Fruit fly (Drosophila melanogaster): ENCODE measurements around the gene boss.

boss gene

DNA sequence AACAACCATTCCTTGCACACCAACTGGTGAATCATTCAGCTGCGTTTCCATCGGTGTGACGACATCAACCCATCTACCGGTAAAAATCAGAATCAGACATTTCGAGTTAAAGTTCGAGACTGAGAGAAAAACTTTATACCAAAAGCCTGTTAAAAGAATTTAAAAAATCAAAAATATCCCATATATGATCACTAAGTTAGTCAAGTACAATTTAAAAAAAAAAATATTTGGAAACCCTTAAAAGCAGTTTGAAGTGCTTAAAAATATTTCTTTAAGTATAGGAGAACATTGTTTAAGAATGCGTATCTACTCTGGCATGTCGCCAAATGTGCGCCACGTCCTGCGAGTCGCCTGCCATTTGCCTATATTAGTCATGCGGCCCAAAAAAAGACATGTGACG lies 6.7 kb downstream of the boss start (continued):
- peak; percentile 12 for TF ChIP-seq org-1 (GFP tag; optimal IDR thresholded peaks at IDR 0.05)
- TF ChIP-seq E2f1 (GFP tag; IDR thresholded peaks at IDR 0.05) = peak; percentile 27; the same call in 1 of the 2 replicates
- no peak for TF ChIP-seq jigr1 (GFP tag; IDR thresholded peaks at IDR 0.05)
- no peak for TF ChIP-seq cato (GFP tag; optimal IDR thresholded peaks at IDR 0.05; ENCODE audit: borderline replicate concordance)
- TF ChIP-seq gcm2 (GFP tag; optimal IDR thresholded peaks at IDR 0.05) = no peak
- TF ChIP-seq Antp (GFP tag; optimal IDR thresholded peaks at IDR 0.05) = no peak
- TF ChIP-seq sob (GFP tag; IDR thresholded peaks at IDR 0.05) = 0 out of 2 replicates have a peak, but pooled peaks have one; percentile 52
- no peak for TF ChIP-seq crp (GFP tag; optimal IDR thresholded peaks at IDR 0.05)
- TF ChIP-seq ato (GFP tag; IDR thresholded peaks at IDR 0.05; ENCODE audit: partially characterized antibody) = no peak
- peak; percentile 34 for TF ChIP-seq CG6813 (GFP tag; optimal IDR thresholded peaks at IDR 0.05)
- TF ChIP-seq CG2678 (tag; optimal IDR thresholded peaks at IDR 0.05) = peak; percentile 70
- TF ChIP-seq dpn (GFP tag; optimal IDR thresholded peaks at IDR 0.05) = peak in 1 of 2 experiments; percentile 7

DNA sequence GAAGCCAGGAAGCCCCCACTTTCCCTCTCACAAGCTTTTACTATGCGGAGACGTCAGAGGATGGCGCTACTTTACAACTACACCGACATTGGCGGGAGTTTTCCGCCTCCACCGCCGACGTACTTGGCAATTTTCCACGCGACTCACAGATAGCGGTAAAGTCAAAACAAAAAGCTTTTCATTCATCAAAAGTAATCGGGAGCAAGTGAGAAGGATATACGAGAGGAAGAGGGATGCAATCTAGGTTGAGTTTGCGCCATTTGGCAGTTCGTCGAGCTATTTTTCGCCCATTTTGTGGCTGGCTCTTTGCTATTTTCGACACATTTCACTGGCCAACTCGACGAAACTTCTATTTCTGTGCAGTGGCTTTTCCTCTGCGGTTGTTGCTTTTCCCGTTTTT lies 7.1 kb downstream of the boss start:
- TF ChIP-seq CG8089 (GFP tag; optimal IDR thresholded peaks at IDR 0.05) (no peak), slbo (GFP tag; IDR thresholded peaks at IDR 0.05) (no peak), Gug (GFP tag; IDR thresholded peaks at IDR 0.05) (no peak), Dip2 (GFP tag; IDR thresholded peaks at IDR 0.05) (peak; percentile 20; the same call in 1 of the 2 replicates), Ssrp (tag; optimal IDR thresholded peaks at IDR 0.05) (no peak), CG9876 (GFP tag; optimal IDR thresholded peaks at IDR 0.05) (no peak), dysf (GFP tag; IDR thresholded peaks at IDR 0.05) (no peak), CG9932 (GFP tag; IDR thresholded peaks at IDR 0.05) (0 out of 2 replicates have a peak, but pooled peaks have one; percentile 2), MESR4 (GFP tag; optimal IDR thresholded peaks at IDR 0.05) (no peak), Rfx (GFP tag; IDR thresholded peaks at IDR 0.05) (no peak), CG8359 (GFP tag; optimal IDR thresholded peaks at IDR 0.05; ENCODE audit: borderline replicate concordance) (no peak), ewg (GFP tag; optimal IDR thresholded peaks at IDR 0.05) (peak; percentile 76), E2f2 (GFP tag; IDR thresholded peaks at IDR 0.05) (no peak), CG10543 (GFP tag; optimal IDR thresholded peaks at IDR 0.05) (no peak), wor (GFP tag; IDR thresholded peaks at IDR 0.05) (no peak), vnd (GFP tag; IDR thresholded peaks at IDR 0.05; ENCODE audit: partially characterized antibody) (no peak), Bgb (GFP tag; IDR thresholded peaks at IDR 0.05; ENCODE audit: partially characterized antibody) (no peak), CG13894 (tag; optimal IDR thresholded peaks at IDR 0.05) (peak; percentile 22), abd-A (tag; optimal IDR thresholded peaks at IDR 0.05) (peak; percentile 79)

DNA sequence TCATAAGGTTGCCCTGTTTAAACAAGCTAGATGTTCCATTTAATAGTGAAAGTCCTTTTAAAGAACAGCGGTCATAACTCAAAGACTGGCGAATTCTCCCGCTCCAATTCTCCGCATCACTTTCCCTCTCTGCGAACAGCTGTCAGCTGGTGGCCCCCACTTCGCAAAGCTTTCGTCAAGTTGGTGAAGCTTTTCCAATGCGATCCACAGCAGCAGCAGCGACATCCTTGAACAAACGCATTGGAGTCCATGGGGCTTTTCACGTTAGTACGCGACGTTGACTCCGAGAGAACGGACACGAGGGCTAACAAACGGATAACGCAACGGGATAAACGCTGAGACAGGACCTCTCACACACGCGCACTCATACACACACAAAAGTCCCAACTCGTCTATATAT lies 8.0 kb downstream of the boss start, which contains the start of gene fid:
Gene fid (plus strand): TSS at position 301 of the 400 bp plus-strand sequence.
- TF ChIP-seq CG18599 (GFP tag; optimal IDR thresholded peaks at IDR 0.05) (peak; percentile 0), CG16815 (GFP tag; optimal IDR thresholded peaks at IDR 0.05) (no peak)

DNA sequence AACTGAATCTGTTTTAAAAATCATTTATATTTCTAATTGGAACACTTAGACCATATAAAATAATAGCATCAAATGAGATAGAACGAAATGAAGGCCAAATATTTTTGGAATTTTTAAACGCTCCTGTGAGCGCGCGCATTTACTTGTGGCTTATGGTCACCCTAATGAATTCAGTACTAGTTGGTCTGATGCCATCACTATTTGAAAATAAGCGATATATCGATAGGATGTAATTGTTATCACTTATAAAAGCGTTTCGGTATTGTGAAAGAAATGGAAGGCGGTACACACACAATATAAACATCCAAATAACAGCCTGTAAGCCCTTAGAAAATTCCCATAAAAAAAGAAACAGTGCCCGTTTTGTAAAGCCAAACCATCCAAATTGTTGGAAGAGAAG lies 20.9 kb downstream of the boss start, which contains the start of gene Nf1:
Gene Nf1 (plus strand): TSS at position 280 of the 400 bp plus-strand sequence.
- peak; percentile 49 for TF ChIP-seq zen (tag; optimal IDR thresholded peaks at IDR 0.05)
- TF ChIP-seq hb (GFP tag; IDR thresholded peaks at IDR 0.05; ENCODE audit: partially characterized antibody) = peak; percentile 41; the same call in 2 of the 3 replicates
- TF ChIP-seq Scr (GFP tag; IDR thresholded peaks at IDR 0.05; ENCODE audit: partially characterized antibody) = peak; percentile 85
- peak; percentile 80 for TF ChIP-seq CG15514 (GFP tag; optimal IDR thresholded peaks at IDR 0.05)
- peak; percentile 86 for TF ChIP-seq Dref (GFP tag; IDR thresholded peaks at IDR 0.05)
- peak; percentile 24 for TF ChIP-seq HmgD (GFP tag; optimal IDR thresholded peaks at IDR 0.05)
- TF ChIP-seq ato (GFP tag; IDR thresholded peaks at IDR 0.05; ENCODE audit: partially characterized antibody) = peak; percentile 69
- TF ChIP-seq inv (GFP tag; IDR thresholded peaks at IDR 0.05; ENCODE audit: partially characterized antibody) = peak; percentile 74
- peak; percentile 89 for TF ChIP-seq gfzf (GFP tag; optimal IDR thresholded peaks at IDR 0.05)
- peak; percentile 48; the same call in 1 of the 2 replicates for TF ChIP-seq tna (GFP tag; IDR thresholded peaks at IDR 0.05; ENCODE audit: partially characterized antibody)
- peak; percentile 76 for TF ChIP-seq sna (GFP tag; IDR thresholded peaks at IDR 0.05; ENCODE audit: partially characterized antibody)
- TF ChIP-seq CG43689 (GFP tag; IDR thresholded peaks at IDR 0.05) = no peak
- TF ChIP-seq CG1233 (GFP tag; optimal IDR thresholded peaks at IDR 0.05) = no peak
- TF ChIP-seq CG34224 (GFP tag; IDR thresholded peaks at IDR 0.05; ENCODE audit: partially characterized antibody) = peak; percentile 76
